Fruit fly (Drosophila melanogaster): ENCODE measurements around the gene CG5854.

Gene CG5854

DNA sequence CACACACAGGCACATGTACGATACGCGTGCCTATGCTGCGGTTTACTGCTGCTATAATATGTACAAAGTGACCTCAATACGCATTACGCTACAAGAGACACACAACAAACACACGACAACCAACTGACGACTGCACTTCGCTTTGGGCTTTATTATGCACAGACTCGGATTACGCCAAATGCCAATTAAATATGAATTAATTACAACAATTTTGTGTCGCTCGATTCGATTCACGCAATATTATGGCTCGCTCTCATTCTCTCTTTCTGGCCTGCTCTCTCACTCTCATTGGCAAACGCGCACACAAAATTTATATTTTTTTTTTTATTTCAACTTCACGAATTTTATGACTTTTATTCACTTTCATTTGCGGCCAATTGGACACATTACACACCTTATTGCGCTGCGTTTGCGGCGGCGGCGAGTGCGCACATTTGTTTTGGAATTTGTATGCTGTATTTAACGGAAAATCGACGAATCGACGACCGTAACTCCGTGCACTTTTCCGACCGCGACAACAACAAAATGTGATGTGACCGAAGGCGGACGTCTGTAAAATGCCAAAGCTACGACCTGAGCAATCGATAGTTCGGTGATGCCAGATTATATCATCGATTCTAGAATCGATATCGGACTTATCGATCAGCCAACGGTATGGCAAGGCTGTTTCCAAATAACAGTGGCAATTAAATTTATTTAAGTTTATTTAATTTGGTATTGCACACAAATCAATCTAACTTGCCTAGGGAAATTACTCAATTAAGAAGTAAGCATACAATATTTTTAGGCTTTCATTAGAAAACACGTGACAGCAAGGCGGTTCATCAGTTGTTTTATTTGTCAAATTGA, 11.0 kb upstream of the CG5854 start, which contains the start of the genes sba and CG31141 (continued):
- TF ChIP-seq Hr39 (optimal IDR thresholded peaks at IDR 0.05) (no peak), MBD-R2 (GFP tag; IDR thresholded peaks at IDR 0.05) (peak; percentile 57), pnt (GFP tag; optimal IDR thresholded peaks at IDR 0.05) (no peak), ap (GFP tag; IDR thresholded peaks at IDR 0.05) (no peak), Ravus (GFP tag; IDR thresholded peaks at IDR 0.05) (no peak), HmgD (GFP tag; optimal IDR thresholded peaks at IDR 0.05) (no peak), sob (GFP tag; IDR thresholded peaks at IDR 0.05) (peak; percentile 41; the same call in 1 of the 2 replicates), fru (optimal IDR thresholded peaks at IDR 0.05) (no peak), CG15696 (tag; optimal IDR thresholded peaks at IDR 0.05) (peak; percentile 2), ken (GFP tag; IDR thresholded peaks at IDR 0.05) (no peak), NC2β (GFP tag; optimal IDR thresholded peaks at IDR 0.05) (peak; percentile 9), ranshi (GFP tag; IDR thresholded peaks at IDR 0.05) (no peak), chif (GFP tag; optimal IDR thresholded peaks at IDR 0.05) (no peak), ttk (GFP tag; IDR thresholded peaks at IDR 0.05) (no peak), Hmr (GFP tag; optimal IDR thresholded peaks at IDR 0.05) (peak; percentile 29), ro (GFP tag; IDR thresholded peaks at IDR 0.05) (no peak), Doc3 (GFP tag; IDR thresholded peaks at IDR 0.05; ENCODE audit: partially characterized antibody) (peak; percentile 67), trem (tag; optimal IDR thresholded peaks at IDR 0.05) (peak; percentile 65), ftz-f1 (GFP tag; optimal IDR thresholded peaks at IDR 0.05) (no peak), tup (GFP tag; optimal IDR thresholded peaks at IDR 0.05) (no peak), aop (GFP tag; IDR thresholded peaks at IDR 0.05) (no peak), hkb (optimal IDR thresholded peaks at IDR 0.05) (no peak), hkb (GFP tag; IDR thresholded peaks at IDR 0.05) (peak; percentile 50), HHEX (GFP tag; optimal IDR thresholded peaks at IDR 0.05) (no peak), CG17359 (tag; optimal IDR thresholded peaks at IDR 0.05) (peak; percentile 83), Dp (GFP tag; optimal IDR thresholded peaks at IDR 0.05) (peak; percentile 71), Bgb (GFP tag; IDR thresholded peaks at IDR 0.05; ENCODE audit: partially characterized antibody) (peak; percentile 96), bsh (GFP tag; optimal IDR thresholded peaks at IDR 0.05) (peak in 1 of 2 experiments; percentile 3), Spps (tag; optimal IDR thresholded peaks at IDR 0.05) (peak; percentile 4), onecut (GFP tag; IDR thresholded peaks at IDR 0.05) (peak; percentile 44), CG13296 (GFP tag; optimal IDR thresholded peaks at IDR 0.05) (peak; percentile 44), crp (GFP tag; optimal IDR thresholded peaks at IDR 0.05) (no peak), mirr (GFP tag; optimal IDR thresholded peaks at IDR 0.05) (peak; percentile 42), Dll (GFP tag; IDR thresholded peaks at IDR 0.05; ENCODE audit: partially characterized antibody) (peak; percentile 79), btn (GFP tag; optimal IDR thresholded peaks at IDR 0.05) (no peak), gsb-n (tag; optimal IDR thresholded peaks at IDR 0.05) (peak; percentile 45), CG8290 (GFP tag; optimal IDR thresholded peaks at IDR 0.05) (no peak), CG8290 (tag; optimal IDR thresholded peaks at IDR 0.05) (peak in 1 of 2 experiments; percentile 81), CG2116 (GFP tag; optimal IDR thresholded peaks at IDR 0.05) (peak; percentile 34), Six4 (GFP tag; optimal IDR thresholded peaks at IDR 0.05) (no peak), Blimp-1 (GFP tag; optimal IDR thresholded peaks at IDR 0.05) (peak; percentile 38), odd (GFP tag; optimal IDR thresholded peaks at IDR 0.05) (peak; percentile 60), ac (GFP tag; optimal IDR thresholded peaks at IDR 0.05) (no peak), CG17385 (GFP tag; optimal IDR thresholded peaks at IDR 0.05) (peak; percentile 32), Trl (optimal IDR thresholded peaks at IDR 0.05) (peak; percentile 77 to 91), Trl (GFP tag; optimal IDR thresholded peaks at IDR 0.05) (no peak), ems (GFP tag; optimal IDR thresholded peaks at IDR 0.05) (peak; percentile 6), Abd-B (GFP tag; optimal IDR thresholded peaks at IDR 0.05) (peak; percentile 26), slp2 (GFP tag; optimal IDR thresholded peaks at IDR 0.05) (no peak), H15 (GFP tag; IDR thresholded peaks at IDR 0.05) (no peak), CG18476 (GFP tag; optimal IDR thresholded peaks at IDR 0.05) (no peak)
